Worm (Caenorhabditis elegans) whole organism, young adult: ENCODE data around the gene syd-2.

Experiments
- C06A6.2 ChIP-seq: fragments of 200-800 bp; sonication (Bioruptor generic); conservative IDR thresholded peaks from 2 replicates; pipeline ENCODE4 v1.3.6; 2022; ENCODE audit warnings: missing genetic modification characterization, missing compliant biosample characterization
- D2030.7 ChIP-seq: fragments of 200-800 bp; sonication (Bioruptor generic); IDR thresholded peaks from 2 replicates; pipeline ENCODE4 v1.3.6; 2022; ENCODE audit warnings: missing genetic modification reagents, missing genetic modification characterization, missing compliant biosample characterization
- F10E7.11 ChIP-seq: sonication (generic microtip); optimal IDR thresholded peaks from 2 replicates; lab custom pipeline; 2017; ENCODE audit warnings: mild to moderate bottlenecking, missing genetic modification characterization, moderate library complexity, missing compliant biosample characterization
- F39B2.1 ChIP-seq: fragments of 200-800 bp; sonication (Bioruptor generic); IDR thresholded peaks from 2 replicates; pipeline ENCODE4 v1.3.6; 2022; ENCODE audit warnings: missing genetic modification reagents, missing genetic modification characterization, missing compliant biosample characterization
- Y53G8AR.9 ChIP-seq: fragments of 200-800 bp; sonication (Bioruptor generic); conservative IDR thresholded peaks from 2 replicates; pipeline ENCODE4 v1.3.6; 2022; ENCODE audit warnings: missing genetic modification reagents, missing genetic modification characterization, missing compliant biosample characterization
- Y56A3A.18 ChIP-seq: fragments of 200-800 bp; sonication (Bioruptor generic); IDR thresholded peaks from 2 replicates; pipeline ENCODE4 v1.3.6; 2022; ENCODE audit warnings: missing genetic modification reagents, missing genetic modification characterization, missing compliant biosample characterization
- akir-1 ChIP-seq: fragments of 200-800 bp; sonication (Bioruptor generic); optimal IDR thresholded peaks from 2 replicates; lab custom pipeline; 2018; ENCODE audit warnings: mild to moderate bottlenecking, missing genetic modification characterization, moderate library complexity, missing compliant biosample characterization
- ama-1 ChIP-seq, 3 experiments: fragments of 150-350 bp in 1 of 3; sonication (generic microtip) in 2 of 3; optimal IDR thresholded peaks; 2 replicates each; lab custom pipeline; 2014 to 2018; ENCODE audit warnings: missing biosample characterization in 2 of 3, missing genetic modification characterization in 2 of 3, missing genetic modification reagents in 2 of 3
- aptf-3 ChIP-seq: fragments of 200-800 bp; sonication (Bioruptor generic); IDR thresholded peaks from 2 replicates; pipeline ENCODE4 v1.3.6; 2022; ENCODE audit warnings: missing genetic modification characterization, missing compliant biosample characterization
- attf-5 ChIP-seq: fragments of 200-800 bp; sonication (Bioruptor generic); optimal IDR thresholded peaks from 2 replicates; lab custom pipeline; 2018; ENCODE audit warnings: mild to moderate bottlenecking, missing genetic modification characterization, missing compliant biosample characterization
- attf-6 ChIP-seq: fragments of 200-800 bp; sonication (Bioruptor generic); IDR thresholded peaks from 2 replicates; pipeline ENCODE4 v1.3.6; 2022; ENCODE audit warnings: missing genetic modification reagents, missing genetic modification characterization, missing compliant biosample characterization
- cebp-1 ChIP-seq, 2 experiments: fragments of 200-800 bp in 1 of 2; sonication (Bioruptor generic) in 1 of 2; sonication (generic microtip) in 1 of 2; IDR thresholded peaks in 1 of 2; optimal IDR thresholded peaks in 1 of 2; 2 replicates each; pipeline versions ENCODE4 v1.3.6 to Lab custom; 2017 to 2022; ENCODE audit warnings: missing compliant biosample characterization in 2 of 2, missing genetic modification characterization in 2 of 2, mild to moderate bottlenecking in 1 of 2, missing genetic modification reagents in 1 of 2, moderate library complexity in 1 of 2
- cebp-2 ChIP-seq: fragments of 200-800 bp; sonication (Bioruptor generic); IDR thresholded peaks from 2 replicates; pipeline ENCODE4 v1.3.6; 2022; ENCODE audit warnings: missing genetic modification characterization, missing compliant biosample characterization
- ceh-100 ChIP-seq: fragments of 200-800 bp; sonication (Bioruptor generic); IDR thresholded peaks from 2 replicates; pipeline ENCODE4 v1.3.6; 2022; ENCODE audit warnings: missing genetic modification reagents, missing genetic modification characterization, missing compliant biosample characterization
- ceh-27 ChIP-seq: fragments of 200-800 bp; sonication (Bioruptor generic); optimal IDR thresholded peaks from 2 replicates; lab custom pipeline; 2018; ENCODE audit warnings: mild to moderate bottlenecking, missing genetic modification characterization, moderate library complexity, missing compliant biosample characterization
- ceh-79 ChIP-seq: sonication (generic microtip); optimal IDR thresholded peaks from 2 replicates; lab custom pipeline; 2017; ENCODE audit warnings: mild to moderate bottlenecking, missing genetic modification characterization, missing compliant biosample characterization
- dox-1 ChIP-seq: fragments of 200-800 bp; sonication (Bioruptor generic); IDR thresholded peaks from 2 replicates; pipeline ENCODE4 v1.3.6; 2022; ENCODE audit warnings: missing genetic modification reagents, missing genetic modification characterization, missing compliant biosample characterization
- dpl-1 ChIP-seq: fragments of 150-350 bp; optimal IDR thresholded peaks from 2 replicates; lab custom pipeline; 2014; ENCODE audit warnings: missing biosample characterization, missing genetic modification reagents, missing genetic modification characterization
- gei-17 ChIP-seq: fragments of 200-800 bp; sonication (Bioruptor generic); optimal IDR thresholded peaks from 2 replicates; lab custom pipeline; 2018; ENCODE audit warnings: mild to moderate bottlenecking, missing genetic modification characterization, missing compliant biosample characterization
- lag-1 ChIP-seq: fragments of 200-800 bp; sonication (Bioruptor generic); IDR thresholded peaks from 2 replicates; pipeline ENCODE4 v1.3.6; 2022; ENCODE audit warnings: missing genetic modification reagents, missing genetic modification characterization, missing compliant biosample characterization
- lin-26 ChIP-seq: fragments of 200-800 bp; sonication (Bioruptor generic); IDR thresholded peaks from 2 replicates; pipeline ENCODE4 v1.3.6; 2022; ENCODE audit warnings: missing genetic modification reagents, missing genetic modification characterization, missing compliant biosample characterization
- lin-40 ChIP-seq: sonication (generic microtip); optimal IDR thresholded peaks from 2 replicates; lab custom pipeline; 2016; ENCODE audit warnings: missing genetic modification characterization, mild to moderate bottlenecking, missing compliant biosample characterization, missing genotype, missing genetic modification reagents
- madf-3 ChIP-seq: fragments of 200-800 bp; sonication (Bioruptor generic); IDR thresholded peaks from 2 replicates; pipeline ENCODE4 v1.3.6; 2022; ENCODE audit warnings: missing genetic modification reagents, missing genetic modification characterization, missing compliant biosample characterization
- nfya-1 ChIP-seq: sonication (generic microtip); optimal IDR thresholded peaks from 2 replicates; lab custom pipeline; 2017; ENCODE audit warnings: antibody characterized with exemption, missing compliant biosample characterization, missing genetic modification characterization, borderline replicate concordance; ENCODE audit not compliant: insufficient read depth
- nhr-120 ChIP-seq: fragments of 200-800 bp; sonication (Bioruptor generic); IDR thresholded peaks from 2 replicates; pipeline ENCODE4 v1.3.6; 2022; ENCODE audit warnings: missing genetic modification characterization, missing compliant biosample characterization
- nhr-80 ChIP-seq: sonication (generic microtip); optimal IDR thresholded peaks from 2 replicates; lab custom pipeline; 2016; ENCODE audit warnings: missing genetic modification characterization, missing compliant biosample characterization
- nhr-90 ChIP-seq: sonication (generic microtip); optimal IDR thresholded peaks from 2 replicates; lab custom pipeline; 2016; ENCODE audit warnings: missing genotype, mild to moderate bottlenecking, missing genetic modification characterization, missing compliant biosample characterization
- pha-4 ChIP-seq: fragments of 150-350 bp; sonication (generic microtip); optimal IDR thresholded peaks from 2 replicates; lab custom pipeline; 2014; ENCODE audit warnings: missing biosample characterization, missing genetic modification reagents, missing genetic modification characterization
- rpc-1 ChIP-seq, 2 experiments: fragments of 150-350 bp in 1 of 2; sonication (generic microtip) in 1 of 2; optimal IDR thresholded peaks; 2 replicates each; lab custom pipeline; 2014 to 2018; ENCODE audit warnings: missing biosample characterization in 1 of 2, missing genetic modification characterization in 1 of 2, missing genetic modification reagents in 1 of 2, missing genotype in 1 of 2
- somi-1 ChIP-seq: fragments of 200-800 bp; sonication (Bioruptor generic); optimal IDR thresholded peaks from 2 replicates; lab custom pipeline; 2018; ENCODE audit warnings: mild to moderate bottlenecking, missing genetic modification characterization, missing compliant biosample characterization
- tbp1 ChIP-seq: fragments of 200-800 bp; sonication (Bioruptor generic); optimal IDR thresholded peaks from 2 replicates; lab custom pipeline; 2018; ENCODE audit warnings: mild to moderate bottlenecking, missing genetic modification characterization, missing compliant biosample characterization
- unc-62 ChIP-seq: fragments of 150-350 bp; optimal IDR thresholded peaks from 2 replicates; lab custom pipeline; 2014; ENCODE audit warnings: missing biosample characterization, missing genetic modification reagents, missing genetic modification characterization
- ztf-18 ChIP-seq: sonication (generic microtip); optimal IDR thresholded peaks from 2 replicates; lab custom pipeline; 2016; ENCODE audit warnings: missing genotype, mild to moderate bottlenecking, missing genetic modification characterization, missing compliant biosample characterization
- ztf-22 ChIP-seq: fragments of 200-800 bp; sonication (Bioruptor generic); optimal IDR thresholded peaks from 2 replicates; lab custom pipeline; 2018; ENCODE audit warnings: mild to moderate bottlenecking, missing genetic modification characterization, moderate library complexity, missing compliant biosample characterization
- ztf-25 ChIP-seq: fragments of 200-800 bp; sonication (Bioruptor generic); IDR thresholded peaks from 2 replicates; pipeline ENCODE4 v1.3.6; 2022; ENCODE audit warnings: missing genetic modification reagents, missing genetic modification characterization, missing compliant biosample characterization
- ztf-3 ChIP-seq: fragments of 200-800 bp; sonication (Bioruptor generic); optimal IDR thresholded peaks from 2 replicates; lab custom pipeline; 2018; ENCODE audit warnings: mild to moderate bottlenecking, missing genetic modification characterization, missing compliant biosample characterization

syd-2 gene

ce11 chrX:10532180-10532833 is 22.7 kb downstream of the syd-2 start (continued):
- TF ChIP-seq somi-1 (GFP tag; lab: Kevin White, UChicago), result no peak
- TF ChIP-seq nhr-90 (tag; lab: Kevin White, UChicago), result no peak
- no peak for TF ChIP-seq ztf-25 (GFP tag; lab: Robert Waterston, UW)
- no peak for TF ChIP-seq F10E7.11 (tag; lab: Kevin White, UChicago)
- TF ChIP-seq Y56A3A.18 (GFP tag; lab: Robert Waterston, UW), result no peak
- TF ChIP-seq rpc-1 (optimal IDR thresholded peaks at IDR 0.05; lab: Kevin White, UChicago), result no peak
- no peak for TF ChIP-seq rpc-1 (tag; optimal IDR thresholded peaks at IDR 0.05; lab: Kevin White, UChicago)
- TF ChIP-seq lin-40, result no peak

ce11 chrX:10528993-10529392 is 26.0 kb downstream of the syd-2 start, which contains the start of the genes F14F3.5 and slcf-1:
F14F3.5 (minus strand) TSS chrX:10529226.
slcf-1 (plus strand) TSS chrX:10529294.
- TF ChIP-seq nfya-1 (tag; lab: Kevin White, UChicago), result no peak
- no peak for TF ChIP-seq gei-17 (GFP tag; lab: Kevin White, UChicago)
- TF ChIP-seq aptf-3 (GFP tag; lab: Robert Waterston, UW), result no peak
- no peak for TF ChIP-seq lin-26 (GFP tag; lab: Robert Waterston, UW)
- TF ChIP-seq nhr-120 (GFP tag; lab: Robert Waterston, UW), result no peak
- TF ChIP-seq unc-62 (GFP tag; lab: Kevin White, UChicago), result no peak
- TF ChIP-seq Y53G8AR.9 (GFP tag; lab: Robert Waterston, UW), result no peak
- peak; percentile 88 for TF ChIP-seq nhr-80 (tag; lab: Kevin White, UChicago)
- no peak for TF ChIP-seq D2030.7 (GFP tag; lab: Robert Waterston, UW)
- TF ChIP-seq C06A6.2 (GFP tag; lab: Robert Waterston, UW), result no peak
- no peak for TF ChIP-seq cebp-2
- no peak for TF ChIP-seq ceh-27 (GFP tag; lab: Kevin White, UChicago)
- peak; percentile 46; the same call in 1 of the 2 replicates for TF ChIP-seq dox-1 (GFP tag; lab: Robert Waterston, UW)
- TF ChIP-seq ztf-3, result no peak
- no peak for TF ChIP-seq lag-1

- TF ChIP-seq F39B2.1 (GFP tag; lab: Robert Waterston, UW) (no peak), ztf-22 (GFP tag; lab: Kevin White, UChicago) (no peak), nhr-120 (GFP tag; lab: Robert Waterston, UW) (no peak), nhr-80 (tag; lab: Kevin White, UChicago) (peak; percentile 83), dox-1 (GFP tag; lab: Robert Waterston, UW) (0 out of 2 replicates have a peak, but pooled peaks have one; percentile 58), cebp-1 (GFP tag; IDR thresholded peaks at IDR 0.05; lab: Robert Waterston, UW) (no peak), cebp-1 (tag; optimal IDR thresholded peaks at IDR 0.05; lab: Kevin White, UChicago) (peak; percentile 0), dpl-1 (GFP tag; lab: Kevin White, UChicago) (no peak), ceh-100 (GFP tag; lab: Robert Waterston, UW) (no peak), attf-6 (no peak), pha-4 (tag; lab: Kevin White, UChicago) (no peak)
Observed at ce11 chrX:10527414-10527813, 27.6 kb downstream of the syd-2 start.

ce11 chrX:10524483-10524948 is 30.5 kb downstream of the syd-2 start, which contains the start of the genes mboa-7 and git-1:
mboa-7 (minus strand) TSS chrX:10524565.
git-1 (plus strand) TSS chrX:10524898.
- TF ChIP-seq C06A6.2 (GFP tag; lab: Robert Waterston, UW) (0 out of 2 replicates have a peak, but pooled peaks have one; percentile 11), ceh-27 (GFP tag; lab: Kevin White, UChicago) (peak; percentile 15), tbp1 (GFP tag; lab: Kevin White, UChicago) (peak; percentile 20), madf-3 (GFP tag; lab: Robert Waterston, UW) (no peak), akir-1 (GFP tag; lab: Kevin White, UChicago) (no peak), ceh-79 (no peak), lin-40 (peak; percentile 51), ztf-18 (tag; lab: Kevin White, UChicago) (peak; percentile 91), nhr-80 (tag; lab: Kevin White, UChicago) (peak; percentile 71), cebp-1 (GFP tag; IDR thresholded peaks at IDR 0.05; lab: Robert Waterston, UW) (no peak), cebp-1 (tag; optimal IDR thresholded peaks at IDR 0.05; lab: Kevin White, UChicago) (peak; percentile 59), attf-5 (peak; percentile 6), ama-1 (optimal IDR thresholded peaks at IDR 0.05; lab: Kevin White, UChicago) (no peak), ama-1 (GFP tag; optimal IDR thresholded peaks at IDR 0.05; lab: Kevin White, UChicago) (no peak), dox-1 (GFP tag; lab: Robert Waterston, UW) (peak; percentile 67)
